Fruit fly (Drosophila melanogaster) whole organism, embryonic: ENCODE data around the gene RhoGAPp190.

Source experiments
- Abd-B ChIP-seq: fragments of 200-800 bp; sonication (Bioruptor generic); optimal IDR thresholded peaks from 2 replicates; lab custom pipeline; 2018; ENCODE audit warnings: missing biosample characterization, mild to moderate bottlenecking, missing genetic modification characterization, moderate library complexity
- Adf1 ChIP-seq: fragments of 200-800 bp; sonication (Bioruptor generic); IDR thresholded peaks from 2 replicates; pipeline ENCODE4 v1.3.6; 2022; ENCODE audit warnings: missing biosample characterization, missing genetic modification characterization
- CG10462 ChIP-seq: fragments of 200-800 bp; sonication (Bioruptor generic); optimal IDR thresholded peaks from 2 replicates; lab custom pipeline; 2016; ENCODE audit warnings: missing biosample characterization, missing genetic modification characterization
- CG1602 ChIP-seq: fragments of 200-800 bp; sonication (Bioruptor generic); optimal IDR thresholded peaks from 3 replicates; lab custom pipeline; 2016; ENCODE audit warnings: missing biosample characterization, missing genetic modification characterization
- CG17359 ChIP-seq: fragments of 200-800 bp; sonication (Bioruptor generic); optimal IDR thresholded peaks from 3 replicates; lab custom pipeline; 2018; ENCODE audit warnings: missing biosample characterization, mild to moderate bottlenecking, missing genetic modification characterization, moderate library complexity
- CG18476 ChIP-seq: fragments of 200-800 bp; sonication (Bioruptor generic); optimal IDR thresholded peaks from 2 replicates; lab custom pipeline; 2016; ENCODE audit warnings: missing biosample characterization, mild to moderate bottlenecking, missing genetic modification characterization
- CG34224 ChIP-seq: fragments of 200-800 bp; sonication (Bioruptor generic); IDR thresholded peaks from 3 replicates; pipeline ENCODE4 v1.3.6; 2022; ENCODE audit warnings: missing biosample characterization, missing genetic modification characterization; ENCODE audit not compliant: partially characterized antibody
- CG34422 ChIP-seq: fragments of 200-800 bp; sonication (Bioruptor generic); IDR thresholded peaks from 3 replicates; pipeline ENCODE4 v1.3.6; 2022; ENCODE audit warnings: missing biosample characterization, missing genetic modification characterization
- CG3995 ChIP-seq: fragments of 200-800 bp; sonication (Bioruptor generic); optimal IDR thresholded peaks from 3 replicates; lab custom pipeline; 2016; ENCODE audit warnings: missing biosample characterization, missing genetic modification characterization
- CG4617 ChIP-seq: fragments of 200-800 bp; sonication (Bioruptor generic); optimal IDR thresholded peaks from 3 replicates; lab custom pipeline; 2016; ENCODE audit warnings: missing biosample characterization, missing genetic modification characterization, borderline replicate concordance
- CG7556 ChIP-seq: fragments of 200-800 bp; sonication (Bioruptor generic); optimal IDR thresholded peaks from 2 replicates; lab custom pipeline; 2017; ENCODE audit warnings: missing biosample characterization, mild to moderate bottlenecking, missing genetic modification characterization
- CG7786 ChIP-seq: fragments of 200-800 bp; sonication (Bioruptor generic); optimal IDR thresholded peaks from 2 replicates; lab custom pipeline; 2016; ENCODE audit warnings: missing biosample characterization, missing genetic modification characterization
- CG9215 ChIP-seq: fragments of 200-800 bp; sonication (Bioruptor generic); IDR thresholded peaks from 2 replicates; pipeline ENCODE4 v1.3.6; 2022; ENCODE audit warnings: missing biosample characterization, missing genetic modification characterization
- CG9797 ChIP-seq: fragments of 200-800 bp; sonication (Bioruptor generic); optimal IDR thresholded peaks from 3 replicates; lab custom pipeline; 2018; ENCODE audit warnings: missing biosample characterization, mild to moderate bottlenecking, missing genetic modification characterization
- Fer3 ChIP-seq: fragments of 200-800 bp; sonication (Bioruptor generic); optimal IDR thresholded peaks from 2 replicates; lab custom pipeline; 2018; ENCODE audit warnings: missing biosample characterization, mild to moderate bottlenecking, missing genetic modification characterization, moderate library complexity
- HHEX ChIP-seq: fragments of 200-800 bp; sonication (Bioruptor generic); optimal IDR thresholded peaks from 3 replicates; lab custom pipeline; 2017; ENCODE audit warnings: missing biosample characterization, mild to moderate bottlenecking, missing genetic modification characterization, missing genetic modification reagents
- Hr39 ChIP-seq: fragments of >200 bp; optimal IDR thresholded peaks from 2 replicates; lab custom pipeline; 2017
- Lhr ChIP-seq: fragments of 200-800 bp; sonication (Bioruptor generic); optimal IDR thresholded peaks from 3 replicates; lab custom pipeline; 2017; ENCODE audit warnings: mild to moderate bottlenecking, missing biosample characterization, missing genetic modification reagents, missing genetic modification characterization
- MBD-R2 ChIP-seq: fragments of 200-800 bp; sonication (Bioruptor generic); IDR thresholded peaks from 2 replicates; pipeline ENCODE4 v1.3.6; 2022; ENCODE audit warnings: missing biosample characterization, missing genetic modification characterization
- MESR4 ChIP-seq: fragments of 200-800 bp; sonication (Bioruptor generic); optimal IDR thresholded peaks from 2 replicates; lab custom pipeline; 2018; ENCODE audit warnings: missing biosample characterization, mild to moderate bottlenecking, missing genetic modification characterization, moderate library complexity
- Med ChIP-seq: fragments of 200-800 bp; sonication (Bioruptor generic); peaks from one replicate; lab custom pipeline; 2016; ENCODE audit warnings: missing biosample characterization, missing genetic modification characterization, mild to moderate bottlenecking, inconsistent platforms, moderate library complexity
- NfI ChIP-seq: fragments of 200-800 bp; sonication (Bioruptor generic); optimal IDR thresholded peaks from 3 replicates; lab custom pipeline; 2018; ENCODE audit warnings: missing biosample characterization, mild to moderate bottlenecking, missing genetic modification characterization, moderate library complexity
- Pdp1 ChIP-seq, 2 experiments: fragments of 200-800 bp; sonication (Bioruptor generic); optimal IDR thresholded peaks; 3 replicates each; lab custom pipeline; 2016; ENCODE audit warnings: missing biosample characterization in 2 of 2, missing genetic modification characterization in 2 of 2, mild to moderate bottlenecking in 1 of 2, moderate library complexity in 1 of 2
- Sry-δ ChIP-seq: fragments of 200-800 bp; sonication (Bioruptor generic); optimal IDR thresholded peaks from 2 replicates; lab custom pipeline; 2016; ENCODE audit warnings: missing biosample characterization, missing genetic modification characterization
- Trl ChIP-seq, 3 experiments: fragments of >200 bp in 2 of 3; fragments of 200-800 bp in 1 of 3; sonication (Bioruptor generic) in 1 of 3; optimal IDR thresholded peaks; 2 replicates in 1 of 3; 3 replicates in 2 of 3; lab custom pipeline; 2016 to 2017; ENCODE audit warnings: missing biosample characterization in 1 of 3, missing genetic modification characterization in 1 of 3
- br ChIP-seq: fragments of >200 bp; optimal IDR thresholded peaks from 2 replicates; lab custom pipeline; 2017
- cg ChIP-seq: fragments of 200-800 bp; sonication (Bioruptor generic); optimal IDR thresholded peaks from 3 replicates; lab custom pipeline; 2019; ENCODE audit warnings: missing biosample characterization, mild to moderate bottlenecking, missing genetic modification characterization, moderate library complexity
- chinmo ChIP-seq: fragments of 200-800 bp; sonication (Bioruptor generic); IDR thresholded peaks from 4 replicates; pipeline ENCODE4 v1.3.6; 2022; ENCODE audit warnings: missing biosample characterization, missing genetic modification characterization; ENCODE audit not compliant: partially characterized antibody
- ci ChIP-seq: fragments of 200-800 bp; sonication (Bioruptor generic); IDR thresholded peaks from 3 replicates; pipeline ENCODE4 v1.3.6; 2022; ENCODE audit warnings: missing biosample characterization, missing genetic modification characterization
- dan ChIP-seq: fragments of 200-800 bp; sonication (Bioruptor generic); IDR thresholded peaks from 2 replicates; pipeline ENCODE4 v1.3.6; 2022; ENCODE audit warnings: missing biosample characterization, missing genetic modification characterization
- ewg ChIP-seq: fragments of 200-800 bp; sonication (Bioruptor generic); optimal IDR thresholded peaks from 3 replicates; lab custom pipeline; 2017; ENCODE audit warnings: mild to moderate bottlenecking, missing biosample characterization, missing genetic modification reagents, missing genetic modification characterization
- eyg ChIP-seq: fragments of 200-800 bp; sonication (Bioruptor generic); optimal IDR thresholded peaks from 3 replicates; lab custom pipeline; 2016; ENCODE audit warnings: missing biosample characterization, missing genetic modification characterization
- gfzf ChIP-seq: fragments of 200-800 bp; sonication (Bioruptor generic); optimal IDR thresholded peaks from 2 replicates; lab custom pipeline; 2016; ENCODE audit warnings: missing biosample characterization, mild to moderate bottlenecking, missing genetic modification characterization, moderate library complexity
- ind ChIP-seq: fragments of 200-800 bp; sonication (Bioruptor generic); optimal IDR thresholded peaks from 3 replicates; lab custom pipeline; 2016; ENCODE audit warnings: missing biosample characterization, missing genetic modification characterization
- lola ChIP-seq, 3 experiments: fragments of >200 bp in 2 of 3; fragments of 200-800 bp in 1 of 3; sonication (Bioruptor generic) in 1 of 3; optimal IDR thresholded peaks; 2 replicates each; lab custom pipeline; 2017 to 2019; ENCODE audit warnings: missing biosample characterization in 3 of 3, missing genetic modification characterization in 3 of 3, mild to moderate bottlenecking in 1 of 3, moderate library complexity in 1 of 3
- mirr ChIP-seq: fragments of 200-800 bp; sonication (Bioruptor generic); optimal IDR thresholded peaks from 3 replicates; lab custom pipeline; 2018; ENCODE audit warnings: missing biosample characterization, mild to moderate bottlenecking, missing genetic modification characterization
- oc ChIP-seq: fragments of 200-800 bp; sonication (Bioruptor generic); optimal IDR thresholded peaks from 2 replicates; lab custom pipeline; 2018; ENCODE audit warnings: missing biosample characterization, mild to moderate bottlenecking, missing genetic modification characterization, moderate library complexity
- pho ChIP-seq: fragments of 200-800 bp; sonication (Bioruptor generic); optimal IDR thresholded peaks from 2 replicates; lab custom pipeline; 2016; ENCODE audit warnings: missing biosample characterization, missing genetic modification characterization
- pzg ChIP-seq: fragments of 200-800 bp; sonication (Bioruptor generic); optimal IDR thresholded peaks from 3 replicates; lab custom pipeline; 2018; ENCODE audit warnings: missing biosample characterization, mild to moderate bottlenecking, missing genetic modification characterization, moderate library complexity
- scrt ChIP-seq: fragments of 200-800 bp; sonication (Bioruptor generic); optimal IDR thresholded peaks from 2 replicates; lab custom pipeline; 2018; ENCODE audit warnings: missing biosample characterization, mild to moderate bottlenecking, missing genetic modification characterization, moderate library complexity
- slbo ChIP-seq: fragments of 200-800 bp; sonication (Bioruptor generic); IDR thresholded peaks from 2 replicates; pipeline ENCODE4 v1.3.6; 2022; ENCODE audit warnings: missing biosample characterization, missing genetic modification characterization
- slou ChIP-seq: fragments of 200-800 bp; sonication (Bioruptor generic); optimal IDR thresholded peaks from 3 replicates; lab custom pipeline; 2016; ENCODE audit warnings: missing biosample characterization, missing genetic modification characterization
- sr ChIP-seq: fragments of 200-800 bp; sonication (Bioruptor generic); IDR thresholded peaks from 3 replicates; pipeline ENCODE4 v1.3.6; 2022; ENCODE audit warnings: missing biosample characterization, missing genetic modification characterization
- twi ChIP-seq: fragments of 200-800 bp; optimal IDR thresholded peaks from 2 replicates; lab custom pipeline; 2019; ENCODE audit warnings: missing biosample characterization, mild to moderate bottlenecking, missing genetic modification characterization, moderate library complexity
- yki ChIP-seq: fragments of >200 bp; optimal IDR thresholded peaks from 3 replicates; lab custom pipeline; 2018
- zen ChIP-seq: fragments of 200-800 bp; sonication (Bioruptor generic); optimal IDR thresholded peaks from 3 replicates; lab custom pipeline; 2018; ENCODE audit warnings: missing biosample characterization, mild to moderate bottlenecking, missing genetic modification characterization, moderate library complexity

Gene RhoGAPp190

DNA sequence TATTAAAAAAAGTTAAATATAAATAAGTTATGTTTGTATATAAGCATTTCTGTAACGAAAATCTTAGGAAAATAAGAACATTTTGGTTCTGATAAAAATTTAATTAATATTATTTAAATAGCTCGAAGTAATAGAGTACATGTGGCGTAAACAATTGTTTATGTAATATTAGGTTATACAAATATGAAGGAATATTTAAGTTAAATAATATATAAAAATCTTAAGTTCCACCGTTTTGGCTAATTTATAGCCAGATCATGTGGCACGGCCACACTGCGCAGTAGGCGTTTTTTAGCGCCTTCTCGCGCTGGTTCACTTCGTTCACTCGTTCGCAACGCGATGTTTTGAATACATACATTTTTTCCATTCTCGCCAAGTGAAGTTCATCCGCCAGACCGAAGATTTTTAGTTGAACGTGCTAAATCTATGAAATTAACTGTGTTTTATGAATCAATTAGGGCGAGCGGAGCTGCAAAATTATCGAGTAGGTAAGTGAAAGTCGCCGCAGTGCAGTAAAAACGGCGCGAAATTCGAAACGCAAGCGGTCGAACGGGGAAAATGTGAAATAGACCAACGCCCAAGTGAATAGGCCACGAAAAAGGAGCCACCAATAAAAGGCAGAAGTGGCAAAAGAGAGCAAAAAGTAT, 4.8 kb upstream of the RhoGAPp190 start, which contains the start of gene beta-Spec (continued):
- TF ChIP-seq chinmo (GFP tag; lab: Robert Waterston, UW): no peak
- no peak for TF ChIP-seq eyg
- no peak for TF ChIP-seq ind (GFP tag; lab: Kevin White, UChicago)
- no peak for TF ChIP-seq lola (GFP tag; optimal IDR thresholded peaks at IDR 0.05; lab: Kevin White, UChicago)
- no peak for TF ChIP-seq Fer3 (tag; lab: Kevin White, UChicago)
- TF ChIP-seq NfI (GFP tag; lab: Kevin White, UChicago): no peak
- no peak for TF ChIP-seq pho (GFP tag; lab: Kevin White, UChicago)
- TF ChIP-seq, all 482 proteins: peak for 49

DNA sequence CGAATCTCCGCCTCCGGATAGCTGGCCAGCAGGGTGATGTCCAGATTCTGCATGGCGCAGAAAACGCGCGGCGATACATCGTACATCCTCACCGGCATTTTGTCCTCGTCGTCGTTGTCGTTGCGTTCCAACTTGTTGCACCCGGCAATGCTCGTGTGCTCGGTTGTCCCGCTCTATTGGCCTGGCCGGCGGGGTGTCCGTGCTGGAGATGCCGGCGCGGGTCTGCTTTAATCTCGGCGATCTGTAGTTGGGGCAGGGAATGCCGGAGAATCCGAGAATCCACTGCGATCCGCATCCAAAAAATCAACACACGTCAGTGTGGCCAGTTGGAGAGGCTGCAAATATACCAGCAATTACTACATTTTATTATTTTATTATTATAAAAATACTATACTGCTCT, 4.1 kb upstream of the RhoGAPp190 start, which contains the start of gene IntS2:
Gene IntS2, minus strand, starts transcription at position 318 of the 400 bp plus-strand sequence.
- TF ChIP-seq Abd-B (GFP tag; lab: Kevin White, UChicago) (no peak), dan (GFP tag; lab: Robert Waterston, UW) (no peak), scrt (GFP tag; lab: Kevin White, UChicago) (peak; percentile 86), pzg (GFP tag; lab: Kevin White, UChicago) (peak; percentile 20), MBD-R2 (GFP tag; lab: Robert Waterston, UW) (peak; percentile 58), CG17359 (tag; lab: Kevin White, UChicago) (no peak), slbo (no peak), Med (GFP tag; lab: Kevin White, UChicago) (peak; percentile 66), CG4617 (GFP tag; lab: Kevin White, UChicago) (peak; percentile 2), Sry-δ (GFP tag; lab: Kevin White, UChicago) (no peak), CG34422 (peak; percentile 56; the same call in 1 of the 3 replicates), CG9797 (GFP tag; lab: Kevin White, UChicago) (peak; percentile 2), CG9215 (GFP tag; lab: Robert Waterston, UW) (no peak), ci (0 out of 3 replicates have a peak, but pooled peaks have one; percentile 11), CG18476 (no peak), oc (no peak), CG3995 (GFP tag; lab: Kevin White, UChicago) (peak; percentile 70), MESR4 (peak; percentile 64), cg (no peak), HHEX (no peak), mirr (GFP tag; lab: Kevin White, UChicago) (no peak)
- TF ChIP-seq, all 482 proteins: peak for 10

DNA sequence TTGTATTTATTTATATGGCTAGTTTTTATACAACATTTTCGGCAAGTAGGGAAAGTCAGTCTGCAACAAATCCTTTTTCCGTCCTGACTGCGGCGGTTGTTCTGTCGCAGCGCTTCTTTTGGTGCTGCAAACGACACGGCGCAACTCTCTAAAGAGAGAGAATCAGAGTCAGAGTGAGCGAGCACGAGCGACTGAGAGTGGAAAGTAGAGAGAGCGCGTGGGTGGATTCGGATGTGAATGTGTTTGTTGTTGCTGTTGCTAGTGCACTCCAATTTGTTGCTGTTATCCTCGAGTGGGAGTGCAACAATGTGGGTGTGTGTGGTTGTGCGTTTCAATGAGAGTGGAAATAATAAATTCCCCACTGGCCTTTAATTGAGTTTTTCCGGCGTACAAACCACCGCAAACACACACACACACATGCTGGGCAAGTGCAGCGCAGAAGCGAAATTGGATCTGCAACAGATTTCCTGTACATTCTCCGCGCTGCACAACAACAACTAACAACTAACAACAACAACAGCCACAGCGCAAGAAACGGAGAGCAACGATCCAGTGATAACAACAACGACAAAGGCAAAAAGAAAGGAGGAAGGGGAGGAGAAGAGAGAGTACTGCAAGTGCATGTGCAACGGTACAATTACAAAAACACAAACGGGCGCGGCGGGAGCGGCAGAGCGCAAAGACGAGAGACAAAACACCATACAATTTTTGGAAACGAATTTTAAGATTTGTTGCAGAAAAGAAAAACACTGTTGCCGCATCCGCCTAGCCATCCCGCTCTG, 955 bp downstream of the RhoGAPp190 start:
- TF ChIP-seq Pdp1 (GFP tag; optimal IDR thresholded peaks at IDR 0.05; lab: Kevin White, UChicago) (peak in 1 of 2 experiments; percentile 10), CG7786 (no peak), Trl (optimal IDR thresholded peaks at IDR 0.05; lab: Kevin White, UChicago) (peak; percentile 57 to 89), Trl (GFP tag; optimal IDR thresholded peaks at IDR 0.05; lab: Kevin White, UChicago) (no peak), br (lab: Kevin White, UChicago) (no peak), slou (no peak), CG7556 (GFP tag; lab: Kevin White, UChicago) (no peak), Lhr (GFP tag; lab: Kevin White, UChicago) (no peak), Hr39 (lab: Kevin White, UChicago) (no peak), sr (peak; percentile 77), ewg (peak; percentile 19), ci (no peak), CG10462 (GFP tag; lab: Kevin White, UChicago) (no peak), zen (tag; lab: Kevin White, UChicago) (no peak), twi (tag; lab: Kevin White, UChicago) (peak; percentile 42), ind (GFP tag; lab: Kevin White, UChicago) (no peak), gfzf (GFP tag; lab: Kevin White, UChicago) (no peak), CG1602 (GFP tag; lab: Kevin White, UChicago) (no peak), CG34224 (GFP tag; lab: Robert Waterston, UW) (no peak), yki (lab: Kevin White, UChicago) (peak; percentile 58), Adf1 (GFP tag; lab: Robert Waterston, UW) (0 out of 2 replicates have a peak, but pooled peaks have one; percentile 21)
